Fruit fly (Drosophila melanogaster) whole organism, embryonic: ENCODE measurements around the gene Or19a.

ENCODE experiments used
- CG10147 ChIP-seq: fragments of 200-800 bp; sonication (Bioruptor generic); optimal IDR thresholded peaks from 2 replicates; lab custom pipeline; 2019; ENCODE audit warnings: missing biosample characterization, mild to moderate bottlenecking, missing genetic modification characterization, moderate library complexity
- CG10267 ChIP-seq: fragments of 200-800 bp; sonication (Bioruptor generic); optimal IDR thresholded peaks from 2 replicates; lab custom pipeline; 2018; ENCODE audit warnings: missing biosample characterization, mild to moderate bottlenecking, missing genetic modification characterization, moderate library complexity
- CG10366 ChIP-seq: fragments of 200-800 bp; sonication (Bioruptor generic); IDR thresholded peaks from 2 replicates; pipeline ENCODE4 v1.3.6; 2022; ENCODE audit warnings: missing biosample characterization, missing genetic modification characterization
- CG10431 ChIP-seq: fragments of 200-800 bp; sonication (Bioruptor generic); optimal IDR thresholded peaks from 3 replicates; lab custom pipeline; 2018; ENCODE audit warnings: missing biosample characterization, mild to moderate bottlenecking, missing genetic modification characterization
- CG10462 ChIP-seq: fragments of 200-800 bp; sonication (Bioruptor generic); optimal IDR thresholded peaks from 2 replicates; lab custom pipeline; 2016; ENCODE audit warnings: missing biosample characterization, missing genetic modification characterization
- CG11247 ChIP-seq: fragments of 200-800 bp; sonication (Bioruptor generic); IDR thresholded peaks from 2 replicates; pipeline ENCODE4 v1.3.6; 2022; ENCODE audit warnings: missing biosample characterization, missing genetic modification characterization
- CG12104 ChIP-seq: fragments of 200-800 bp; sonication (Bioruptor generic); optimal IDR thresholded peaks from 3 replicates; lab custom pipeline; 2016; ENCODE audit warnings: missing biosample characterization, missing genetic modification characterization
- CG12236 ChIP-seq: fragments of 200-800 bp; sonication (Bioruptor generic); optimal IDR thresholded peaks from 2 replicates; lab custom pipeline; 2016; ENCODE audit warnings: missing biosample characterization, missing genetic modification characterization
- CG1603 ChIP-seq: fragments of 200-800 bp; sonication (Bioruptor generic); optimal IDR thresholded peaks from 2 replicates; lab custom pipeline; 2019; ENCODE audit warnings: missing biosample characterization, mild to moderate bottlenecking, missing genetic modification characterization, moderate library complexity
- CG17328 ChIP-seq: fragments of 200-800 bp; sonication (Bioruptor generic); IDR thresholded peaks from 2 replicates; pipeline ENCODE4 v1.3.6; 2022; ENCODE audit warnings: missing biosample characterization, missing genetic modification characterization
- CG17612 ChIP-seq: fragments of 200-800 bp; sonication (Bioruptor generic); IDR thresholded peaks from 2 replicates; pipeline ENCODE4 v1.3.6; 2022; ENCODE audit warnings: missing biosample characterization, missing genetic modification characterization
- CG1792 ChIP-seq: fragments of 200-800 bp; sonication (Bioruptor generic); optimal IDR thresholded peaks from 2 replicates; lab custom pipeline; 2016; ENCODE audit warnings: missing biosample characterization, missing genetic modification characterization
- CG18476 ChIP-seq: fragments of 200-800 bp; sonication (Bioruptor generic); optimal IDR thresholded peaks from 2 replicates; lab custom pipeline; 2016; ENCODE audit warnings: missing biosample characterization, mild to moderate bottlenecking, missing genetic modification characterization
- CG18764 ChIP-seq: fragments of 200-800 bp; sonication (Bioruptor generic); optimal IDR thresholded peaks from 3 replicates; lab custom pipeline; 2016; ENCODE audit warnings: missing biosample characterization, missing genetic modification characterization
- CG3065 ChIP-seq: fragments of 200-800 bp; sonication (Bioruptor generic); optimal IDR thresholded peaks from 2 replicates; lab custom pipeline; 2016; ENCODE audit warnings: missing biosample characterization, missing genetic modification characterization
- CG32767 ChIP-seq: fragments of 200-800 bp; sonication (Bioruptor generic); IDR thresholded peaks from 2 replicates; pipeline ENCODE4 v1.3.6; 2022; ENCODE audit warnings: missing biosample characterization, missing genetic modification characterization
- CG3847 ChIP-seq: fragments of 200-800 bp; sonication (Bioruptor generic); IDR thresholded peaks from 2 replicates; pipeline ENCODE4 v1.3.6; 2022; ENCODE audit warnings: missing biosample characterization, missing genetic modification characterization
- CG42726 ChIP-seq: fragments of 200-800 bp; sonication (Bioruptor generic); IDR thresholded peaks from 2 replicates; pipeline ENCODE4 v1.3.6; 2022; ENCODE audit warnings: missing biosample characterization, missing genetic modification characterization; ENCODE audit not compliant: partially characterized antibody
- CG4730 ChIP-seq: fragments of 200-800 bp; sonication (Bioruptor generic); IDR thresholded peaks from 2 replicates; pipeline ENCODE4 v1.3.6; 2022; ENCODE audit warnings: missing biosample characterization, missing genetic modification characterization
- CG6683 ChIP-seq: fragments of 200-800 bp; sonication (Bioruptor generic); optimal IDR thresholded peaks from 2 replicates; lab custom pipeline; 2017; ENCODE audit warnings: missing biosample characterization, mild to moderate bottlenecking, missing genetic modification characterization, missing genetic modification reagents
- CG7987 ChIP-seq: fragments of 200-800 bp; sonication (Bioruptor generic); optimal IDR thresholded peaks from 2 replicates; lab custom pipeline; 2018; ENCODE audit warnings: missing biosample characterization, mild to moderate bottlenecking, missing genetic modification characterization, moderate library complexity
- CG9932 ChIP-seq: fragments of 200-800 bp; sonication (Bioruptor generic); IDR thresholded peaks from 2 replicates; pipeline ENCODE4 v1.3.6; 2022; ENCODE audit warnings: missing biosample characterization, missing genetic modification characterization
- D19B ChIP-seq: fragments of 200-800 bp; sonication (Bioruptor generic); optimal IDR thresholded peaks from 2 replicates; lab custom pipeline; 2017; ENCODE audit warnings: missing biosample characterization, mild to moderate bottlenecking, missing genetic modification characterization
- E2f1 ChIP-seq: fragments of 200-800 bp; sonication (Bioruptor generic); IDR thresholded peaks from 2 replicates; pipeline ENCODE4 v1.3.6; 2022; ENCODE audit warnings: missing biosample characterization, missing genetic modification characterization
- Lhr ChIP-seq: fragments of 200-800 bp; sonication (Bioruptor generic); optimal IDR thresholded peaks from 3 replicates; lab custom pipeline; 2017; ENCODE audit warnings: mild to moderate bottlenecking, missing biosample characterization, missing genetic modification reagents, missing genetic modification characterization
- MTF-1 ChIP-seq: fragments of 200-800 bp; sonication (Bioruptor generic); optimal IDR thresholded peaks from 2 replicates; lab custom pipeline; 2018; ENCODE audit warnings: missing biosample characterization, mild to moderate bottlenecking, missing genetic modification characterization, borderline replicate concordance
- Max ChIP-seq: fragments of 200-800 bp; sonication (Bioruptor generic); optimal IDR thresholded peaks from 2 replicates; lab custom pipeline; 2016; ENCODE audit warnings: missing biosample characterization, mild to moderate bottlenecking, missing genetic modification characterization
- Nf-YC ChIP-seq: fragments of 200-800 bp; optimal IDR thresholded peaks from 3 replicates; lab custom pipeline; 2019; ENCODE audit warnings: missing biosample characterization, mild to moderate bottlenecking, missing genetic modification characterization, moderate library complexity
- Oaz ChIP-seq: fragments of 200-800 bp; sonication (Bioruptor generic); IDR thresholded peaks from 2 replicates; pipeline ENCODE4 v1.3.6; 2022; ENCODE audit warnings: missing biosample characterization, missing genetic modification characterization
- Pdp1 ChIP-seq, 2 experiments: fragments of 200-800 bp; sonication (Bioruptor generic); optimal IDR thresholded peaks; 3 replicates each; lab custom pipeline; 2016; ENCODE audit warnings: missing biosample characterization in 2 of 2, missing genetic modification characterization in 2 of 2, mild to moderate bottlenecking in 1 of 2, moderate library complexity in 1 of 2
- Scr ChIP-seq: fragments of 200-800 bp; sonication (Bioruptor generic); IDR thresholded peaks from 2 replicates; pipeline ENCODE4 v1.3.6; 2022; ENCODE audit warnings: missing biosample characterization, missing genetic modification characterization; ENCODE audit not compliant: partially characterized antibody
- Sry-δ ChIP-seq: fragments of 200-800 bp; sonication (Bioruptor generic); optimal IDR thresholded peaks from 2 replicates; lab custom pipeline; 2016; ENCODE audit warnings: missing biosample characterization, missing genetic modification characterization
- Xrp1 ChIP-seq: fragments of 200-800 bp; sonication (Bioruptor generic); IDR thresholded peaks from 2 replicates; pipeline ENCODE4 v1.3.6; 2022; ENCODE audit warnings: missing biosample characterization, missing genetic modification characterization
- al ChIP-seq: fragments of 200-800 bp; sonication (Bioruptor generic); IDR thresholded peaks from 2 replicates; pipeline ENCODE4 v1.3.6; 2022; ENCODE audit warnings: missing biosample characterization, missing genetic modification characterization
- croc ChIP-seq: fragments of 200-800 bp; sonication (Bioruptor generic); conservative IDR thresholded peaks from 3 replicates; pipeline ENCODE4 v1.3.6; 2022; ENCODE audit warnings: missing biosample characterization, missing genetic modification characterization
- dysf ChIP-seq: fragments of 200-800 bp; sonication (Bioruptor generic); IDR thresholded peaks from 3 replicates; pipeline ENCODE4 v1.3.6; 2022; ENCODE audit warnings: missing biosample characterization, missing genetic modification characterization
- gcm ChIP-seq: fragments of 200-800 bp; sonication (Bioruptor generic); optimal IDR thresholded peaks from 2 replicates; lab custom pipeline; 2019; ENCODE audit warnings: missing biosample characterization, mild to moderate bottlenecking, missing genetic modification characterization, moderate library complexity
- gem ChIP-seq: fragments of 200-800 bp; sonication (Bioruptor generic); optimal IDR thresholded peaks from 2 replicates; lab custom pipeline; 2019; ENCODE audit warnings: missing biosample characterization, mild to moderate bottlenecking, missing genetic modification characterization, moderate library complexity
- klu ChIP-seq: fragments of 200-800 bp; sonication (Bioruptor generic); IDR thresholded peaks from 2 replicates; pipeline ENCODE4 v1.3.6; 2022; ENCODE audit warnings: missing biosample characterization, missing genetic modification characterization
- nmo ChIP-seq: fragments of 200-800 bp; sonication (Bioruptor generic); optimal IDR thresholded peaks from 2 replicates; lab custom pipeline; 2018; ENCODE audit warnings: missing biosample characterization, mild to moderate bottlenecking, missing genetic modification characterization, moderate library complexity
- otp ChIP-seq: fragments of 200-800 bp; sonication (Bioruptor generic); IDR thresholded peaks from 3 replicates; pipeline ENCODE4, ENCODE4 v1.3.6; 2022; ENCODE audit warnings: missing biosample characterization, missing genetic modification characterization
- peb ChIP-seq: fragments of 200-800 bp; sonication (Bioruptor generic); IDR thresholded peaks from 2 replicates; pipeline ENCODE4 v1.3.6; 2022; ENCODE audit warnings: missing biosample characterization, missing genetic modification characterization
- pzg ChIP-seq: fragments of 200-800 bp; sonication (Bioruptor generic); optimal IDR thresholded peaks from 3 replicates; lab custom pipeline; 2018; ENCODE audit warnings: missing biosample characterization, mild to moderate bottlenecking, missing genetic modification characterization, moderate library complexity
- salm ChIP-seq: fragments of 200-800 bp; sonication (Bioruptor generic); optimal IDR thresholded peaks from 2 replicates; lab custom pipeline; 2018; ENCODE audit warnings: missing biosample characterization, mild to moderate bottlenecking, missing genetic modification characterization
- shn ChIP-seq: fragments of 200-800 bp; sonication (Bioruptor generic); optimal IDR thresholded peaks from 3 replicates; lab custom pipeline; 2016; ENCODE audit warnings: missing biosample characterization, missing genetic modification characterization
- tin ChIP-seq: fragments of 200-800 bp; sonication (Bioruptor generic); optimal IDR thresholded peaks from 3 replicates; lab custom pipeline; 2016; ENCODE audit warnings: missing biosample characterization, missing genetic modification characterization
- tll ChIP-seq, 2 experiments: fragments of 200-800 bp in 1 of 2; fragments of >200 bp in 1 of 2; sonication (Bioruptor generic) in 1 of 2; optimal IDR thresholded peaks; 2 replicates each; lab custom pipeline; 2017 to 2019; ENCODE audit warnings: missing biosample characterization in 2 of 2, missing genetic modification characterization in 2 of 2, mild to moderate bottlenecking in 1 of 2, moderate library complexity in 1 of 2
- toy ChIP-seq: fragments of 200-800 bp; sonication (Bioruptor generic); IDR thresholded peaks from 2 replicates; pipeline ENCODE4 v1.3.6; 2022; ENCODE audit warnings: missing biosample characterization, missing genetic modification characterization
- vnd ChIP-seq: fragments of 200-800 bp; sonication (Bioruptor generic); IDR thresholded peaks from 3 replicates; pipeline ENCODE4 v1.3.6; 2022; ENCODE audit warnings: missing biosample characterization, missing genetic modification characterization; ENCODE audit not compliant: partially characterized antibody
- z ChIP-seq: fragments of 200-800 bp; sonication (Bioruptor generic); IDR thresholded peaks from 3 replicates; pipeline ENCODE4 v1.3.6; 2022; ENCODE audit warnings: missing biosample characterization, missing genetic modification characterization

Gene Or19a

dm6 chrX:20173464-20173995 is 30.5 kb upstream of the Or19a start, which contains the start of gene AnxB10 (continued):
- peak; percentile 42 for TF ChIP-seq CG12104
- no peak for TF ChIP-seq Oaz (GFP tag; lab: Robert Waterston, UW)
- 0 out of 2 replicates have a peak, but pooled peaks have one; percentile 26 for TF ChIP-seq E2f1 (GFP tag; lab: Robert Waterston, UW)
- TF ChIP-seq CG32767 (GFP tag; lab: Robert Waterston, UW): 0 out of 2 replicates have a peak, but pooled peaks have one; percentile 18
- TF ChIP-seq CG6683: peak; percentile 23
- peak; percentile 52 for TF ChIP-seq CG18476 (GFP tag; lab: Kevin White, UChicago)
- no peak for TF ChIP-seq CG17612 (GFP tag; lab: Robert Waterston, UW)
- no peak for TF ChIP-seq CG7987 (GFP tag; lab: Kevin White, UChicago)
- TF ChIP-seq tin: peak; percentile 54
- no peak for TF ChIP-seq CG42726
- TF ChIP-seq MTF-1 (GFP tag; lab: Kevin White, UChicago): no peak
- no peak for TF ChIP-seq otp (GFP tag; lab: Robert Waterston, UW)
- TF ChIP-seq gcm: peak; percentile 1
- no peak for TF ChIP-seq CG10462 (GFP tag; lab: Kevin White, UChicago)
- peak; percentile 67 for TF ChIP-seq nmo (GFP tag; lab: Kevin White, UChicago)
- TF ChIP-seq CG3065: no peak
- TF ChIP-seq D19B (GFP tag; lab: Kevin White, UChicago): peak; percentile 22
- peak; percentile 74 for TF ChIP-seq gem (tag; lab: Kevin White, UChicago)
- no peak for TF ChIP-seq Lhr (GFP tag; lab: Kevin White, UChicago)
- no peak for TF ChIP-seq al (GFP tag; lab: Robert Waterston, UW)
- peak; percentile 39 for TF ChIP-seq Nf-YC (tag; lab: Kevin White, UChicago)
- TF ChIP-seq CG12236: no peak
- peak; percentile 46 for TF ChIP-seq CG10267 (tag; lab: Kevin White, UChicago)
- no peak for TF ChIP-seq Scr
- no peak for TF ChIP-seq toy (GFP tag; lab: Robert Waterston, UW)
- no peak for TF ChIP-seq pzg (GFP tag; lab: Kevin White, UChicago)
- TF ChIP-seq tll (GFP tag; optimal IDR thresholded peaks at IDR 0.05; lab: Kevin White, UChicago): no peak
- TF ChIP-seq Max (GFP tag; lab: Kevin White, UChicago): peak; percentile 54
- TF ChIP-seq CG10147 (GFP tag; lab: Kevin White, UChicago): peak; percentile 74
- no peak for TF ChIP-seq peb (GFP tag; lab: Robert Waterston, UW)
- TF ChIP-seq dysf (GFP tag; lab: Robert Waterston, UW): peak; percentile 73
- no peak for TF ChIP-seq CG17328 (GFP tag; lab: Robert Waterston, UW)
- TF ChIP-seq vnd (GFP tag; lab: Robert Waterston, UW): no peak
- TF ChIP-seq klu: no peak
- TF ChIP-seq CG10431 (GFP tag; lab: Kevin White, UChicago): no peak
- 0 out of 2 replicates have a peak, but pooled peaks have one; percentile 21 for TF ChIP-seq CG9932 (GFP tag; lab: Robert Waterston, UW)
- 0 out of 2 replicates have a peak, but pooled peaks have one; percentile 47 for TF ChIP-seq CG4730 (GFP tag; lab: Robert Waterston, UW)
- TF ChIP-seq CG10366 (GFP tag; lab: Robert Waterston, UW): peak; percentile 12; the same call in 1 of the 2 replicates
- TF ChIP-seq Xrp1: peak; percentile 57; the same call in 1 of the 2 replicates
- no peak for TF ChIP-seq CG3847 (GFP tag; lab: Robert Waterston, UW)
- TF ChIP-seq CG18764 (GFP tag; lab: Kevin White, UChicago): peak; percentile 31
- TF ChIP-seq Pdp1 (GFP tag; optimal IDR thresholded peaks at IDR 0.05; lab: Kevin White, UChicago): peak; percentile 37 to 58
- no peak for TF ChIP-seq shn (GFP tag; lab: Kevin White, UChicago)
- TF ChIP-seq croc (GFP tag; lab: Robert Waterston, UW): peak; percentile 26; the same call in 1 of the 3 replicates
- no peak for TF ChIP-seq z (GFP tag; lab: Robert Waterston, UW)
- peak; percentile 25 for TF ChIP-seq Sry-δ
- no peak for TF ChIP-seq CG1603 (tag; lab: Kevin White, UChicago)
- TF ChIP-seq salm (tag; lab: Kevin White, UChicago): peak; percentile 5
- peak; percentile 76 for TF ChIP-seq CG1792
- no peak for TF ChIP-seq CG11247
